Fruit fly (Drosophila melanogaster): ENCODE measurements around the gene CG7950.
A peak's percentile ranks its signal among the peaks of the same experiment; 100 is the strongest.

Gene CG7950

dm6 chr3R:30039494-30039893 lies 17.2 kb upstream of the CG7950 start, which contains the start of the genes janA, Sry-alpha and Sry-beta (continued):
- TF ChIP-seq bowl (GFP tag; IDR thresholded peaks at IDR 0.05), result no peak
- TF ChIP-seq Jarid2 (GFP tag; optimal IDR thresholded peaks at IDR 0.05), result no peak
- TF ChIP-seq Nf-YA (GFP tag; IDR thresholded peaks at IDR 0.05), result no peak
- TF ChIP-seq Ets65A (GFP tag), result peak; percentile 40
- no peak for TF ChIP-seq CG16815 (GFP tag; optimal IDR thresholded peaks at IDR 0.05)
- peak; percentile 13 for TF ChIP-seq CHES-1-like (GFP tag; optimal IDR thresholded peaks at IDR 0.05)
- no peak for TF ChIP-seq slou (GFP tag; optimal IDR thresholded peaks at IDR 0.05)
- TF ChIP-seq pzg (GFP tag; optimal IDR thresholded peaks at IDR 0.05), result peak; percentile 77
- peak; percentile 4; the same call in 1 of the 2 replicates for TF ChIP-seq CG9215 (GFP tag; IDR thresholded peaks at IDR 0.05)
- no peak for TF ChIP-seq dmrt99B (tag; optimal IDR thresholded peaks at IDR 0.05)
- TF ChIP-seq wek (GFP tag; optimal IDR thresholded peaks at IDR 0.05), result no peak
- TF ChIP-seq prd (optimal IDR thresholded peaks at IDR 0.05), result no peak
- TF ChIP-seq prd (GFP tag; IDR thresholded peaks at IDR 0.05), result peak; percentile 10; the same call in 1 of the 3 replicates
- peak; percentile 100 for TF ChIP-seq Dll (GFP tag; IDR thresholded peaks at IDR 0.05; ENCODE audit: partially characterized antibody)
- no peak for TF ChIP-seq pum (GFP tag; optimal IDR thresholded peaks at IDR 0.05)
- TF ChIP-seq Sry-β (GFP tag; optimal IDR thresholded peaks at IDR 0.05), result peak; percentile 54
- TF ChIP-seq nom (GFP tag; optimal IDR thresholded peaks at IDR 0.05), result no peak
- TF ChIP-seq Dbx (GFP tag; IDR thresholded peaks at IDR 0.05), result peak; percentile 49; the same call in 1 of the 3 replicates
- peak in 1 of 2 experiments; percentile 16 for TF ChIP-seq dpn (GFP tag; optimal IDR thresholded peaks at IDR 0.05)
- TF ChIP-seq chinmo (GFP tag; IDR thresholded peaks at IDR 0.05; ENCODE audit: partially characterized antibody), result peak; percentile 99
- TF ChIP-seq TFAM (GFP tag; optimal IDR thresholded peaks at IDR 0.05), result no peak
- TF ChIP-seq seq (GFP tag; IDR thresholded peaks at IDR 0.05), result no peak
- peak; percentile 38 for TF ChIP-seq CG17186 (GFP tag; optimal IDR thresholded peaks at IDR 0.05)
- TF ChIP-seq CG13287 (GFP tag; IDR thresholded peaks at IDR 0.05; ENCODE audit: partially characterized antibody), result peak; percentile 100
- TF ChIP-seq nmo (GFP tag; optimal IDR thresholded peaks at IDR 0.05), result peak; percentile 47
- peak; percentile 92 for TF ChIP-seq CG4617 (GFP tag; optimal IDR thresholded peaks at IDR 0.05; ENCODE audit: borderline replicate concordance)
- peak; percentile 16 for TF ChIP-seq CG30403 (GFP tag; optimal IDR thresholded peaks at IDR 0.05)
- TF ChIP-seq HmgZ (tag; optimal IDR thresholded peaks at IDR 0.05), result peak; percentile 55
- TF ChIP-seq Tbp (GFP tag; optimal IDR thresholded peaks at IDR 0.05), result no peak
- peak; percentile 99 for TF ChIP-seq nerfin-2 (GFP tag; IDR thresholded peaks at IDR 0.05; ENCODE audit: partially characterized antibody)
- TF ChIP-seq CG3847 (GFP tag; IDR thresholded peaks at IDR 0.05), result peak; percentile 52
- peak; percentile 43; the same call in 1 of the 2 replicates for TF ChIP-seq CG9932 (GFP tag; IDR thresholded peaks at IDR 0.05)
- peak; percentile 69 for TF ChIP-seq CG32767 (GFP tag; IDR thresholded peaks at IDR 0.05)
- TF ChIP-seq inv (GFP tag; IDR thresholded peaks at IDR 0.05; ENCODE audit: partially characterized antibody), result peak; percentile 99
- peak; percentile 93 for TF ChIP-seq MBD-R2 (GFP tag; IDR thresholded peaks at IDR 0.05)
- TF ChIP-seq CG15601 (tag; optimal IDR thresholded peaks at IDR 0.05), result peak; percentile 37
- no peak for TF ChIP-seq CG11085 (GFP tag; IDR thresholded peaks at IDR 0.05)
- peak; percentile 97 for TF ChIP-seq CG42726 (GFP tag; IDR thresholded peaks at IDR 0.05; ENCODE audit: partially characterized antibody)
- TF ChIP-seq CG17829 (tag; optimal IDR thresholded peaks at IDR 0.05), result peak; percentile 63
- TF ChIP-seq shn (GFP tag; optimal IDR thresholded peaks at IDR 0.05), result no peak
- peak; percentile 99 for TF ChIP-seq CG6791 (GFP tag; IDR thresholded peaks at IDR 0.05; ENCODE audit: partially characterized antibody)
- TF ChIP-seq CG14014 (GFP tag; IDR thresholded peaks at IDR 0.05), result no peak
- peak; percentile 16 for TF ChIP-seq CG13424 (tag; optimal IDR thresholded peaks at IDR 0.05)
- no peak for TF ChIP-seq caup (GFP tag; optimal IDR thresholded peaks at IDR 0.05; ENCODE audit: severe bottlenecking)
- TF ChIP-seq knrl (GFP tag; IDR thresholded peaks at IDR 0.05; ENCODE audit: partially characterized antibody), result peak; percentile 99
- peak; percentile 86 for TF ChIP-seq CG2116 (GFP tag; optimal IDR thresholded peaks at IDR 0.05)
- peak; percentile 36 for TF ChIP-seq CoRest (tag; optimal IDR thresholded peaks at IDR 0.05)
- peak; percentile 96 for TF ChIP-seq mld (GFP tag; IDR thresholded peaks at IDR 0.05; ENCODE audit: partially characterized antibody)
- peak; percentile 63 for TF ChIP-seq gfzf (GFP tag; optimal IDR thresholded peaks at IDR 0.05)
